Fruit fly (Drosophila melanogaster) whole organism, embryonic: Measurements from ENCODE around the gene Fic.
A peak's percentile ranks its signal among the peaks of the same experiment; 100 is the strongest.

Experiments used
- BEAF-32 ChIP-seq: fragments of 200-800 bp; sonication (Bioruptor generic); optimal IDR thresholded peaks from 3 replicates; lab custom pipeline; 2017; ENCODE audit warnings: missing biosample characterization, missing genetic modification characterization, mild to moderate bottlenecking, moderate library complexity, missing genetic modification reagents
- CG1024 ChIP-seq: fragments of 200-800 bp; sonication (Bioruptor generic); IDR thresholded peaks from 2 replicates; pipeline ENCODE4 v1.3.6; 2022; ENCODE audit warnings: missing biosample characterization, missing genetic modification characterization
- CG11456 ChIP-seq: fragments of 200-800 bp; sonication (Bioruptor generic); IDR thresholded peaks from 3 replicates; pipeline ENCODE4 v1.3.6; 2022; ENCODE audit warnings: missing biosample characterization, missing genetic modification characterization
- CG12659 ChIP-seq: fragments of 200-800 bp; sonication (Bioruptor generic); optimal IDR thresholded peaks from 3 replicates; lab custom pipeline; 2017; ENCODE audit warnings: mild to moderate bottlenecking, missing biosample characterization, missing genetic modification reagents, missing genetic modification characterization
- CG17912 ChIP-seq: fragments of 200-800 bp; sonication (Bioruptor generic); optimal IDR thresholded peaks from 2 replicates; lab custom pipeline; 2018; ENCODE audit warnings: missing biosample characterization, mild to moderate bottlenecking, missing genetic modification characterization
- CG1792 ChIP-seq: fragments of 200-800 bp; sonication (Bioruptor generic); optimal IDR thresholded peaks from 2 replicates; lab custom pipeline; 2016; ENCODE audit warnings: missing biosample characterization, missing genetic modification characterization
- CG18262 ChIP-seq: fragments of 200-800 bp; optimal IDR thresholded peaks from 3 replicates; lab custom pipeline; 2019; ENCODE audit warnings: missing biosample characterization, mild to moderate bottlenecking, missing genetic modification characterization, moderate library complexity
- CG30020 ChIP-seq: fragments of 200-800 bp; optimal IDR thresholded peaks from 2 replicates; lab custom pipeline; 2019; ENCODE audit warnings: missing biosample characterization, mild to moderate bottlenecking, missing genetic modification characterization, moderate library complexity
- CG31365 ChIP-seq: fragments of 200-800 bp; sonication (Bioruptor generic); optimal IDR thresholded peaks from 2 replicates; lab custom pipeline; 2018; ENCODE audit warnings: missing biosample characterization, mild to moderate bottlenecking, missing genetic modification characterization
- CG33213 ChIP-seq: fragments of 200-800 bp; sonication (Bioruptor generic); optimal IDR thresholded peaks from 3 replicates; lab custom pipeline; 2016; ENCODE audit warnings: missing biosample characterization, missing genetic modification characterization
- CG34422 ChIP-seq: fragments of 200-800 bp; sonication (Bioruptor generic); IDR thresholded peaks from 3 replicates; pipeline ENCODE4 v1.3.6; 2022; ENCODE audit warnings: missing biosample characterization, missing genetic modification characterization
- CG3847 ChIP-seq: fragments of 200-800 bp; sonication (Bioruptor generic); IDR thresholded peaks from 2 replicates; pipeline ENCODE4 v1.3.6; 2022; ENCODE audit warnings: missing biosample characterization, missing genetic modification characterization
- CG43689 ChIP-seq: fragments of 200-800 bp; sonication (Bioruptor generic); IDR thresholded peaks from 2 replicates; pipeline ENCODE4 v1.3.6; 2022; ENCODE audit warnings: missing biosample characterization, missing genetic modification characterization
- CG6765 ChIP-seq: fragments of 200-800 bp; sonication (Bioruptor generic); optimal IDR thresholded peaks from 3 replicates; lab custom pipeline; 2017; ENCODE audit warnings: missing biosample characterization, mild to moderate bottlenecking, missing genetic modification characterization
- CG7357 ChIP-seq: fragments of 200-800 bp; sonication (Bioruptor generic); IDR thresholded peaks from 3 replicates; pipeline ENCODE4 v1.3.6; 2022; ENCODE audit warnings: missing biosample characterization, missing genetic modification characterization
- CG7839 ChIP-seq: fragments of 200-800 bp; sonication (Bioruptor generic); optimal IDR thresholded peaks from 3 replicates; lab custom pipeline; 2018; ENCODE audit warnings: missing biosample characterization, mild to moderate bottlenecking, missing genetic modification characterization, moderate library complexity
- CG7928 ChIP-seq: fragments of 200-800 bp; sonication (Bioruptor generic); optimal IDR thresholded peaks from 2 replicates; lab custom pipeline; 2017; ENCODE audit warnings: missing biosample characterization, mild to moderate bottlenecking, missing genetic modification characterization
- CG8281 ChIP-seq: fragments of 200-800 bp; sonication (Bioruptor generic); optimal IDR thresholded peaks from 2 replicates; lab custom pipeline; 2018; ENCODE audit warnings: missing biosample characterization, mild to moderate bottlenecking, missing genetic modification characterization, moderate library complexity
- CG9437 ChIP-seq: fragments of 200-800 bp; sonication (Bioruptor generic); optimal IDR thresholded peaks from 2 replicates; lab custom pipeline; 2018; ENCODE audit warnings: missing biosample characterization, mild to moderate bottlenecking, missing genetic modification characterization
- D19A ChIP-seq: fragments of 200-800 bp; optimal IDR thresholded peaks from 3 replicates; lab custom pipeline; 2019; ENCODE audit warnings: missing biosample characterization, mild to moderate bottlenecking, missing genetic modification characterization, moderate library complexity
- ERR ChIP-seq: fragments of 200-800 bp; sonication (Bioruptor generic); optimal IDR thresholded peaks from 2 replicates; lab custom pipeline; 2016; ENCODE audit warnings: missing biosample characterization, missing genetic modification characterization
- Ets65A ChIP-seq: fragments of 200-800 bp; sonication (Bioruptor generic); peaks from one replicate; lab custom pipeline; 2016; ENCODE audit warnings: missing biosample characterization, missing genetic modification characterization
- Gug ChIP-seq: fragments of 200-800 bp; sonication (Bioruptor generic); IDR thresholded peaks from 4 replicates; pipeline ENCODE4 v1.3.6; 2022; ENCODE audit warnings: missing biosample characterization, missing genetic modification characterization
- HLH4C ChIP-seq: fragments of 200-800 bp; sonication (Bioruptor generic); IDR thresholded peaks from 3 replicates; pipeline ENCODE4 v1.3.6; 2022; ENCODE audit warnings: missing biosample characterization, missing genetic modification characterization; ENCODE audit not compliant: partially characterized antibody
- Hey ChIP-seq: fragments of 200-800 bp; sonication (Bioruptor generic); optimal IDR thresholded peaks from 3 replicates; lab custom pipeline; 2018; ENCODE audit warnings: missing biosample characterization, mild to moderate bottlenecking, missing genetic modification characterization
- HmgZ ChIP-seq: fragments of 200-800 bp; sonication (Bioruptor generic); optimal IDR thresholded peaks from 2 replicates; lab custom pipeline; 2018; ENCODE audit warnings: missing biosample characterization, mild to moderate bottlenecking, missing genetic modification characterization
- Hsf ChIP-seq: fragments of 200-800 bp; sonication (Bioruptor generic); optimal IDR thresholded peaks from 3 replicates; lab custom pipeline; 2016; ENCODE audit warnings: missing biosample characterization, missing genetic modification characterization
- Max ChIP-seq: fragments of 200-800 bp; sonication (Bioruptor generic); optimal IDR thresholded peaks from 2 replicates; lab custom pipeline; 2016; ENCODE audit warnings: missing biosample characterization, mild to moderate bottlenecking, missing genetic modification characterization
- Nf-YA ChIP-seq: fragments of 200-800 bp; sonication (Bioruptor generic); IDR thresholded peaks from 2 replicates; pipeline ENCODE4 v1.3.6; 2022; ENCODE audit warnings: missing biosample characterization, missing genetic modification characterization
- Pdp1 ChIP-seq, 2 experiments: fragments of 200-800 bp; sonication (Bioruptor generic); optimal IDR thresholded peaks; 3 replicates each; lab custom pipeline; 2016; ENCODE audit warnings: missing biosample characterization in 2 of 2, missing genetic modification characterization in 2 of 2, mild to moderate bottlenecking in 1 of 2, moderate library complexity in 1 of 2
- Rx ChIP-seq: fragments of 200-800 bp; sonication (Bioruptor generic); IDR thresholded peaks from 2 replicates; pipeline ENCODE4 v1.3.6; 2022; ENCODE audit warnings: missing biosample characterization, missing genetic modification characterization
- Trl ChIP-seq, 3 experiments: fragments of >200 bp in 2 of 3; fragments of 200-800 bp in 1 of 3; sonication (Bioruptor generic) in 1 of 3; optimal IDR thresholded peaks; 2 replicates in 1 of 3; 3 replicates in 2 of 3; lab custom pipeline; 2016 to 2017; ENCODE audit warnings: missing biosample characterization in 1 of 3, missing genetic modification characterization in 1 of 3
- az2 ChIP-seq: fragments of 200-800 bp; sonication (Bioruptor generic); optimal IDR thresholded peaks from 3 replicates; lab custom pipeline; 2016; ENCODE audit warnings: missing biosample characterization, missing genetic modification characterization
- cato ChIP-seq: fragments of 200-800 bp; sonication (Bioruptor generic); optimal IDR thresholded peaks from 2 replicates; lab custom pipeline; 2016; ENCODE audit warnings: missing biosample characterization, missing genetic modification characterization, borderline replicate concordance
- dan ChIP-seq: fragments of 200-800 bp; sonication (Bioruptor generic); IDR thresholded peaks from 2 replicates; pipeline ENCODE4 v1.3.6; 2022; ENCODE audit warnings: missing biosample characterization, missing genetic modification characterization
- dm ChIP-seq: fragments of 200-800 bp; sonication (Bioruptor generic); optimal IDR thresholded peaks from 3 replicates; lab custom pipeline; 2016; ENCODE audit warnings: missing biosample characterization, missing genetic modification characterization
- dysf ChIP-seq: fragments of 200-800 bp; sonication (Bioruptor generic); IDR thresholded peaks from 3 replicates; pipeline ENCODE4 v1.3.6; 2022; ENCODE audit warnings: missing biosample characterization, missing genetic modification characterization
- ems ChIP-seq: fragments of 200-800 bp; sonication (Bioruptor generic); optimal IDR thresholded peaks from 3 replicates; lab custom pipeline; 2016; ENCODE audit warnings: missing biosample characterization, missing genetic modification characterization
- en ChIP-seq: fragments of 200-800 bp; sonication (Bioruptor generic); optimal IDR thresholded peaks from 2 replicates; lab custom pipeline; 2016; ENCODE audit warnings: missing biosample characterization, missing genetic modification characterization
- esg ChIP-seq: fragments of 200-800 bp; sonication (Bioruptor generic); conservative IDR thresholded peaks from 2 replicates; pipeline ENCODE4 v1.3.6; 2022; ENCODE audit warnings: missing biosample characterization, missing genetic modification characterization
- exex ChIP-seq: fragments of 200-800 bp; sonication (Bioruptor generic); optimal IDR thresholded peaks from 4 replicates; lab custom pipeline; 2018; ENCODE audit warnings: missing biosample characterization, mild to moderate bottlenecking, missing genetic modification characterization, moderate library complexity
- gem ChIP-seq: fragments of 200-800 bp; sonication (Bioruptor generic); optimal IDR thresholded peaks from 2 replicates; lab custom pipeline; 2019; ENCODE audit warnings: missing biosample characterization, mild to moderate bottlenecking, missing genetic modification characterization, moderate library complexity
- hth ChIP-seq: fragments of >200 bp; optimal IDR thresholded peaks from 2 replicates; lab custom pipeline; 2017; ENCODE audit warnings: inconsistent platforms
- kah ChIP-seq: fragments of 200-800 bp; sonication (Bioruptor generic); optimal IDR thresholded peaks from 2 replicates; lab custom pipeline; 2018; ENCODE audit warnings: missing biosample characterization, mild to moderate bottlenecking, missing genetic modification characterization
- mld ChIP-seq: fragments of 200-800 bp; sonication (Bioruptor generic); IDR thresholded peaks from 3 replicates; pipeline ENCODE4 v1.3.6; 2022; ENCODE audit warnings: missing biosample characterization, missing genetic modification characterization; ENCODE audit not compliant: partially characterized antibody
- org-1 ChIP-seq: fragments of 200-800 bp; sonication (Bioruptor generic); optimal IDR thresholded peaks from 2 replicates; lab custom pipeline; 2017; ENCODE audit warnings: missing biosample characterization, missing genetic modification characterization
- peb ChIP-seq: fragments of 200-800 bp; sonication (Bioruptor generic); IDR thresholded peaks from 2 replicates; pipeline ENCODE4 v1.3.6; 2022; ENCODE audit warnings: missing biosample characterization, missing genetic modification characterization
- scrt ChIP-seq: fragments of 200-800 bp; sonication (Bioruptor generic); optimal IDR thresholded peaks from 2 replicates; lab custom pipeline; 2018; ENCODE audit warnings: missing biosample characterization, mild to moderate bottlenecking, missing genetic modification characterization, moderate library complexity
- sd ChIP-seq: fragments of 200-800 bp; sonication (Bioruptor generic); optimal IDR thresholded peaks from 3 replicates; lab custom pipeline; 2018; ENCODE audit warnings: missing biosample characterization, mild to moderate bottlenecking, missing genetic modification characterization, moderate library complexity
- sens ChIP-seq: fragments of 200-800 bp; sonication (Bioruptor generic); peaks from one replicate; lab custom pipeline; 2016; ENCODE audit warnings: missing biosample characterization, missing genetic modification characterization
- tna ChIP-seq: fragments of 200-800 bp; sonication (Bioruptor generic); IDR thresholded peaks from 2 replicates; pipeline ENCODE4 v1.3.6; 2022; ENCODE audit warnings: missing biosample characterization, missing genetic modification characterization; ENCODE audit not compliant: partially characterized antibody

Fic gene

dm6 chr2L:6447581-6448333, 23.6 kb downstream of the Fic start (continued):
- TF ChIP-seq dysf (GFP tag; lab: Robert Waterston, UW): no peak
- TF ChIP-seq CG17912 (GFP tag; lab: Kevin White, UChicago): peak; percentile 13
- TF ChIP-seq Pdp1 (GFP tag; optimal IDR thresholded peaks at IDR 0.05; lab: Kevin White, UChicago): no peak
- TF ChIP-seq Rx: no peak
- TF ChIP-seq Gug (GFP tag; lab: Robert Waterston, UW): no peak
- no peak for TF ChIP-seq ERR
- no peak for TF ChIP-seq dm
- TF ChIP-seq cato (GFP tag; lab: Kevin White, UChicago): no peak
- TF ChIP-seq Trl (optimal IDR thresholded peaks at IDR 0.05; lab: Kevin White, UChicago): no peak
- no peak for TF ChIP-seq Trl (GFP tag; optimal IDR thresholded peaks at IDR 0.05; lab: Kevin White, UChicago)
- no peak for TF ChIP-seq CG34422 (GFP tag; lab: Robert Waterston, UW)
- no peak for TF ChIP-seq Max (GFP tag; lab: Kevin White, UChicago)
- TF ChIP-seq hth (lab: Kevin White, UChicago): no peak
- TF ChIP-seq CG31365: no peak
- no peak for TF ChIP-seq mld (GFP tag; lab: Robert Waterston, UW)
- no peak for TF ChIP-seq CG1024 (GFP tag; lab: Robert Waterston, UW)
- peak; percentile 84 for TF ChIP-seq Hey (tag; lab: Kevin White, UChicago)
- no peak for TF ChIP-seq scrt (GFP tag; lab: Kevin White, UChicago)
- peak; percentile 68 for TF ChIP-seq sd (tag; lab: Kevin White, UChicago)
- TF ChIP-seq exex (tag; lab: Kevin White, UChicago): peak; percentile 85
- TF ChIP-seq CG7928 (GFP tag; lab: Kevin White, UChicago): no peak
- no peak for TF ChIP-seq HmgZ (tag; lab: Kevin White, UChicago)
- TF ChIP-seq CG3847 (GFP tag; lab: Robert Waterston, UW): no peak
- no peak for TF ChIP-seq CG9437 (GFP tag; lab: Kevin White, UChicago)
- TF ChIP-seq az2 (GFP tag; lab: Kevin White, UChicago): no peak
- no peak for TF ChIP-seq CG1792 (GFP tag; lab: Kevin White, UChicago)
- TF ChIP-seq Hsf (GFP tag; lab: Kevin White, UChicago): no peak
- TF ChIP-seq esg (GFP tag; lab: Robert Waterston, UW): no peak
- TF ChIP-seq peb (GFP tag; lab: Robert Waterston, UW): no peak
- TF ChIP-seq kah: peak; percentile 2
- no peak for TF ChIP-seq dan (GFP tag; lab: Robert Waterston, UW)

- TF ChIP-seq org-1 (GFP tag; lab: Kevin White, UChicago): no peak
- TF ChIP-seq tna (GFP tag; lab: Robert Waterston, UW): no peak
- TF ChIP-seq CG11456 (GFP tag; lab: Robert Waterston, UW): no peak
- peak; percentile 7 for TF ChIP-seq D19A (tag; lab: Kevin White, UChicago)
- TF ChIP-seq en (GFP tag; lab: Kevin White, UChicago): no peak
- no peak for TF ChIP-seq CG12659 (GFP tag; lab: Kevin White, UChicago)
- TF ChIP-seq CG33213 (GFP tag; lab: Kevin White, UChicago): no peak
- TF ChIP-seq CG43689 (GFP tag; lab: Robert Waterston, UW): no peak
- no peak for TF ChIP-seq ems (GFP tag; lab: Kevin White, UChicago)
- TF ChIP-seq CG18262 (tag; lab: Kevin White, UChicago): peak; percentile 19
- no peak for TF ChIP-seq HLH4C (GFP tag; lab: Robert Waterston, UW)
- peak; percentile 1 for TF ChIP-seq CG30020 (tag; lab: Kevin White, UChicago)
- no peak for TF ChIP-seq Nf-YA
- TF ChIP-seq CG7357 (GFP tag; lab: Robert Waterston, UW): no peak
- no peak for TF ChIP-seq Ets65A (GFP tag; lab: Kevin White, UChicago)
- no peak for TF ChIP-seq CG7839 (tag; lab: Kevin White, UChicago)
- TF ChIP-seq CG3847 (GFP tag; lab: Robert Waterston, UW): peak; percentile 32; the same call in 1 of the 2 replicates
- TF ChIP-seq sens (GFP tag; lab: Kevin White, UChicago): peak; percentile 41
- TF ChIP-seq CG8281 (tag; lab: Kevin White, UChicago): no peak
- TF ChIP-seq CG6765 (GFP tag; lab: Kevin White, UChicago): no peak
- TF ChIP-seq gem: no peak
- peak; percentile 6 for TF ChIP-seq BEAF-32 (GFP tag; lab: Kevin White, UChicago)
These were observed 24.2 kb downstream of the Fic start, which contains the start of gene Acox3 for dm6 chr2L:6448334-6448703. Gene Acox3, minus strand, starts transcription at chr2L:6448403.
